Worm (Caenorhabditis elegans): Measurements from ENCODE around the gene R13A5.7.

The R13A5.7 gene

DNA sequence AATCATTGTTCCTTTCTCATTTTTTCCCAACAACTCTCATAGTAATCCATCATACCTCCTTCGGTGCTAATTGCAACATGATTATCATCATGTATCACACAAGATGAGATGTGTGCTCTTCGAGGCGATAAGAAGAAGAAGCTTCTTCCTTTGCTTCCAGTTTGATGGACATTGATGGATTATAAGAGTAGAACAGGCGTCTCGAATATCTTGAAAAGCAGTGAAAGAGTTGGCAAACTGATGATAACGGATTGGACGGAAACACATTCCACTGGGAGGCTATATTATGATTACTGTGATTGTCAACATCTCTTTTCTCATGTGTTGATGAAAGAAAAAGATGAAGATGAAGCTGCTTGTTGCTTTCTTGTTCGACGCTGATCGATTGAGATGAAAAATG, 10.1 kb downstream of the R13A5.7 start:
- TF ChIP-seq T22C8.4 (GFP tag; IDR thresholded peaks at IDR 0.05) (no peak), med-1 (GFP tag; optimal IDR thresholded peaks at IDR 0.05; ENCODE audit: insufficient read depth) (no peak), ref-1 (GFP tag; conservative IDR thresholded peaks at IDR 0.05) (no peak), cog-1 (tag; optimal IDR thresholded peaks at IDR 0.05) (no peak), klf-2 (GFP tag; conservative IDR thresholded peaks at IDR 0.05) (no peak), ztf-29 (GFP tag; IDR thresholded peaks at IDR 0.05) (no peak), flt-1 (GFP tag; IDR thresholded peaks at IDR 0.05) (no peak), tab-1 (GFP tag; IDR thresholded peaks at IDR 0.05) (no peak), ztf-23 (GFP tag; IDR thresholded peaks at IDR 0.05) (no peak)

DNA sequence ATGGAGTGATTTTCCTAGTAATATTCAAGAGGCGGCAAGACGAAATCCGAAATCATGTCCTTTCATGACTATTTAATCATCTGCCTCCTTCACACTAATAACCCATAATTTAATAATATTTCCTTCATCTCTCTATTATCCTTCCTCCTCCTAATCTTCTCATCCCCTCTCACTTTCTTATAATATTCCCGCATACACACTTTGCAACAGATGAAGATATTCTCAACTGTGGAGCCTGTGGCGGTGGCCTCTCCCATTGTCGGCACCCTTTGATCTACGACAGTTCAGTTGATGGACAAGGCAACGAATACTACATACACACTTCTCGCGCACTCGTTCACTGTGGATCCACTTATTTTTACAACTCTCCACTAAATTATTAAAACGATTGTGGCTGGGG, 11.3 kb downstream of the R13A5.7 start:
- TF ChIP-seq tab-1 (GFP tag; IDR thresholded peaks at IDR 0.05), result no peak
- no peak for TF ChIP-seq med-1 (GFP tag; optimal IDR thresholded peaks at IDR 0.05; ENCODE audit: insufficient read depth)
- no peak for TF ChIP-seq klf-2 (GFP tag; conservative IDR thresholded peaks at IDR 0.05)
- no peak for TF ChIP-seq ref-1 (GFP tag; conservative IDR thresholded peaks at IDR 0.05)
- TF ChIP-seq flt-1 (GFP tag; IDR thresholded peaks at IDR 0.05), result no peak

ce11 chrIII:7557930-7558470, 11.9 kb downstream of the R13A5.7 start:
- TF ChIP-seq klf-2 (GFP tag; conservative IDR thresholded peaks at IDR 0.05), result no peak
- TF ChIP-seq ztf-23 (GFP tag; IDR thresholded peaks at IDR 0.05), result no peak
- no peak for TF ChIP-seq T22C8.4 (GFP tag; IDR thresholded peaks at IDR 0.05)
- TF ChIP-seq med-1 (GFP tag; optimal IDR thresholded peaks at IDR 0.05; ENCODE audit: insufficient read depth), result no peak
- TF ChIP-seq ztf-29 (GFP tag; IDR thresholded peaks at IDR 0.05), result no peak
- TF ChIP-seq ref-1 (GFP tag; conservative IDR thresholded peaks at IDR 0.05), result no peak
- no peak for TF ChIP-seq flt-1 (GFP tag; IDR thresholded peaks at IDR 0.05)
- TF ChIP-seq tab-1 (GFP tag; IDR thresholded peaks at IDR 0.05), result no peak
- TF ChIP-seq cog-1 (tag; optimal IDR thresholded peaks at IDR 0.05), result no peak

- no peak for TF ChIP-seq flt-1 (GFP tag; IDR thresholded peaks at IDR 0.05)
- no peak for TF ChIP-seq med-1 (GFP tag; optimal IDR thresholded peaks at IDR 0.05; ENCODE audit: insufficient read depth)
- no peak for TF ChIP-seq tab-1 (GFP tag; IDR thresholded peaks at IDR 0.05)
- no peak for TF ChIP-seq cog-1 (tag; optimal IDR thresholded peaks at IDR 0.05)
- no peak for TF ChIP-seq ref-1 (GFP tag; conservative IDR thresholded peaks at IDR 0.05)
- no peak for TF ChIP-seq T22C8.4 (GFP tag; IDR thresholded peaks at IDR 0.05)
- no peak for TF ChIP-seq klf-2 (GFP tag; conservative IDR thresholded peaks at IDR 0.05)
- no peak for TF ChIP-seq ztf-29 (GFP tag; IDR thresholded peaks at IDR 0.05)
- TF ChIP-seq ztf-23 (GFP tag; IDR thresholded peaks at IDR 0.05), result no peak
These were observed 14.6 kb downstream of the R13A5.7 start, which contains the start of gene ceh-13 for ce11 chrIII:7555360-7555759. ceh-13 (plus strand) TSS chrIII:7555660.

DNA sequence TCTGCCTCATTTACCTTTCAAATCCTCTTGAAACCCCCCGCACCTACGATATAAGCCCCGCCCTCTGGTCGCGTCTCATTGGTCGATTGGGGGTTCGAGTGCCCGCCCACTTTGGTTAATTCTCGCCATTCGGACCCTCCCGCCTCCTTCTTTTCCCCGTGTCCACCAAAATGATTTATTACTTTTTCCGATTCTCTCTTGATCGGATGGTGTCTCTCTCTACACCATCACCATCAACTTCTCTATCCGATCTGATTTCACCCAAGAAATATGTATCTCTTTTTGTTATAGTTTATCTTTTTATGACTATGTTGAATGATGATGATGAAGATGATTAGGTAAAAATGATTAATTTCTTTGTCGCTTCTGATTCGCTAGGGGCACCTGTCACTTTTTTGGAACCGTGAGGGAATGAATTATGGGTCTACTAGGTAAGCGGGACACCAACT, 15.2 kb downstream of the R13A5.7 start:
- TF ChIP-seq ref-1 (GFP tag; conservative IDR thresholded peaks at IDR 0.05) (no peak), tab-1 (GFP tag; IDR thresholded peaks at IDR 0.05) (no peak), klf-2 (GFP tag; conservative IDR thresholded peaks at IDR 0.05) (no peak), T22C8.4 (GFP tag; IDR thresholded peaks at IDR 0.05) (no peak), flt-1 (GFP tag; IDR thresholded peaks at IDR 0.05) (no peak), cog-1 (tag; optimal IDR thresholded peaks at IDR 0.05) (no peak), ztf-23 (GFP tag; IDR thresholded peaks at IDR 0.05) (no peak), med-1 (GFP tag; optimal IDR thresholded peaks at IDR 0.05; ENCODE audit: insufficient read depth) (no peak), ztf-29 (GFP tag; IDR thresholded peaks at IDR 0.05) (no peak)

- TF ChIP-seq cog-1 (tag; optimal IDR thresholded peaks at IDR 0.05) (no peak), flt-1 (GFP tag; IDR thresholded peaks at IDR 0.05) (no peak), ztf-23 (GFP tag; IDR thresholded peaks at IDR 0.05) (no peak), med-1 (GFP tag; optimal IDR thresholded peaks at IDR 0.05; ENCODE audit: insufficient read depth) (no peak), klf-2 (GFP tag; conservative IDR thresholded peaks at IDR 0.05) (no peak), ref-1 (GFP tag; conservative IDR thresholded peaks at IDR 0.05) (no peak), ztf-29 (GFP tag; IDR thresholded peaks at IDR 0.05) (no peak), tab-1 (GFP tag; IDR thresholded peaks at IDR 0.05) (no peak), T22C8.4 (GFP tag; IDR thresholded peaks at IDR 0.05) (no peak)
These were observed 16.2 kb downstream of the R13A5.7 start for ce11 chrIII:7553693-7554226.

- TF ChIP-seq T22C8.4 (GFP tag; IDR thresholded peaks at IDR 0.05) (no peak), ztf-29 (GFP tag; IDR thresholded peaks at IDR 0.05) (no peak), klf-2 (GFP tag; conservative IDR thresholded peaks at IDR 0.05) (no peak), ztf-23 (GFP tag; IDR thresholded peaks at IDR 0.05) (no peak), flt-1 (GFP tag; IDR thresholded peaks at IDR 0.05) (no peak), ref-1 (GFP tag; conservative IDR thresholded peaks at IDR 0.05) (no peak), tab-1 (GFP tag; IDR thresholded peaks at IDR 0.05) (no peak), med-1 (GFP tag; optimal IDR thresholded peaks at IDR 0.05; ENCODE audit: insufficient read depth) (no peak), cog-1 (tag; optimal IDR thresholded peaks at IDR 0.05) (no peak)
These were observed 17.1 kb downstream of the R13A5.7 start for ce11 chrIII:7552859-7553258.

DNA sequence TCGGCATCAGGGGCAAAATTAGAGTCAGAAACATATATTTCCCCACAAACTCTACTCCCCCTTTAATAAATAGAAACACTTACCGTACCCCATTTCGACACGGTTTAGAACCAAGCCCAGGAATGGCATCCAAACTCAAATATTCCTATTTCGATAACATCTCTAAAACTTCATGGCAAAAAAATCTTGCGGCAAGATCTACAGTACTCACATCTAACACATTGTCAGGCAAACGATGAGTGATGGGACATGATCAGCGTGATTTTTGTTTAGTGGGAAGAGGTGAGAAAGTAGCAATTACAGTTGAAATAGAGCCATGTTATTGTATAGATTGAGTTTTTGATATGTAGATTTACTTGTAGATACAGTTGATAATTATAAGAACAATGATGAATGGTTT, 19.0 kb downstream of the R13A5.7 start:
- TF ChIP-seq T22C8.4 (GFP tag; IDR thresholded peaks at IDR 0.05) (no peak), med-1 (GFP tag; optimal IDR thresholded peaks at IDR 0.05; ENCODE audit: insufficient read depth) (no peak), cog-1 (tag; optimal IDR thresholded peaks at IDR 0.05) (no peak), ref-1 (GFP tag; conservative IDR thresholded peaks at IDR 0.05) (no peak), ztf-29 (GFP tag; IDR thresholded peaks at IDR 0.05) (no peak), flt-1 (GFP tag; IDR thresholded peaks at IDR 0.05) (no peak), klf-2 (GFP tag; conservative IDR thresholded peaks at IDR 0.05) (no peak), ztf-23 (GFP tag; IDR thresholded peaks at IDR 0.05) (no peak), tab-1 (GFP tag; IDR thresholded peaks at IDR 0.05) (no peak)

DNA sequence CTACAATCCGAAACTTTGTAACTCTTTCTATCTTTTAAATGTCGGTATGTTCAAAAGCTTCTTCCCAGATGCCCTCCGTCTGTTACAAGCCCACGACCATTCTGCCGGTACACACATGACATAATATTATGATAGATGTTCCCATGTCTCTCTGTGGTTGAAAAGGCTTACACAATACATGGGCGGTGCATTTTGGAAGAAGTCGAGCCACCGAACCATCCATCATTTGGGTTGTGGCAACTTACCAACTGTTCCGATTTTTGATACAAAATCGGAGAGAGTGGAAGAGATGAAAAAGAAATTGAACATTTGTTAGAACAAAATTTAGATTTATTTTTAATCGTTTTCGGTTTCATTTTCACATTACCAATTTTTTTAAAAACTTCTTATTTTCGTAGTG, 21.0 kb downstream of the R13A5.7 start:
- TF ChIP-seq med-1 (GFP tag; optimal IDR thresholded peaks at IDR 0.05; ENCODE audit: insufficient read depth), result no peak
- TF ChIP-seq flt-1 (GFP tag; IDR thresholded peaks at IDR 0.05), result no peak
- TF ChIP-seq ztf-29 (GFP tag; IDR thresholded peaks at IDR 0.05), result no peak
- TF ChIP-seq klf-2 (GFP tag; conservative IDR thresholded peaks at IDR 0.05), result no peak
- TF ChIP-seq ztf-23 (GFP tag; IDR thresholded peaks at IDR 0.05), result no peak
- TF ChIP-seq cog-1 (tag; optimal IDR thresholded peaks at IDR 0.05), result no peak
